Worm (Caenorhabditis elegans) whole organism, young adult: ENCODE measurements around the gene vars-1.

ENCODE experiments used
- F55B11.4 ChIP-seq: sonication (generic microtip); optimal IDR thresholded peaks from 2 replicates; lab custom pipeline; 2016; ENCODE audit warnings: missing compliant biosample characterization, missing genetic modification characterization, borderline replicate concordance; ENCODE audit not compliant: insufficient read depth
- K11D2.4 ChIP-seq: fragments of 200-800 bp; sonication (Bioruptor generic); IDR thresholded peaks from 2 replicates; pipeline ENCODE4 v1.3.6; 2022; ENCODE audit warnings: missing genetic modification reagents, missing genetic modification characterization, missing compliant biosample characterization
- dpff-1 ChIP-seq: sonication (generic microtip); optimal IDR thresholded peaks from 2 replicates; lab custom pipeline; 2017; ENCODE audit warnings: mild to moderate bottlenecking, missing genetic modification characterization, missing compliant biosample characterization
- ekl-4 ChIP-seq: fragments of 200-800 bp; sonication (Bioruptor generic); IDR thresholded peaks from 2 replicates; pipeline ENCODE4 v1.3.6; 2022; ENCODE audit warnings: missing genetic modification reagents, missing genetic modification characterization, missing compliant biosample characterization
- him-1 ChIP-seq: sonication (generic microtip); optimal IDR thresholded peaks from 2 replicates; lab custom pipeline; 2016; ENCODE audit warnings: missing genotype, missing genetic modification reagents, missing genetic modification characterization, missing compliant biosample characterization
- lin-35 ChIP-seq, 3 experiments: fragments of 150-350 bp in 2 of 3; sonication (generic microtip) in 1 of 3; optimal IDR thresholded peaks; 2 replicates each; lab custom pipeline; 2014 to 2018; ENCODE audit warnings: missing biosample characterization in 3 of 3, missing genetic modification characterization in 3 of 3, missing genetic modification reagents in 3 of 3
- nfya-2 ChIP-seq: fragments of 200-800 bp; sonication (Bioruptor generic); IDR thresholded peaks from 2 replicates; pipeline ENCODE4 v1.3.6; 2022; ENCODE audit warnings: missing genetic modification reagents, missing genetic modification characterization, missing compliant biosample characterization
- pha-4 ChIP-seq: fragments of 150-350 bp; sonication (generic microtip); optimal IDR thresholded peaks from 2 replicates; lab custom pipeline; 2014; ENCODE audit warnings: missing biosample characterization, missing genetic modification reagents, missing genetic modification characterization
- snpc-1.1 ChIP-seq: sonication (generic microtip); optimal IDR thresholded peaks from 2 replicates; lab custom pipeline; 2017; ENCODE audit warnings: missing genetic modification characterization, mild to moderate bottlenecking, missing compliant biosample characterization, antibody characterized with exemption, moderate library complexity, missing genotype, missing genetic modification reagents; ENCODE audit not compliant: insufficient read depth
- unc-130 ChIP-seq: sonication (generic microtip); optimal IDR thresholded peaks from 2 replicates; lab custom pipeline; 2016; ENCODE audit warnings: missing genetic modification reagents, missing genetic modification characterization, missing compliant biosample characterization
- unc-62 ChIP-seq: fragments of 150-350 bp; optimal IDR thresholded peaks from 2 replicates; lab custom pipeline; 2014; ENCODE audit warnings: missing biosample characterization, missing genetic modification reagents, missing genetic modification characterization
- ztf-22 ChIP-seq: fragments of 200-800 bp; sonication (Bioruptor generic); optimal IDR thresholded peaks from 2 replicates; lab custom pipeline; 2018; ENCODE audit warnings: mild to moderate bottlenecking, missing genetic modification characterization, moderate library complexity, missing compliant biosample characterization
- ztf-28 ChIP-seq: fragments of 200-800 bp; sonication (Bioruptor generic); IDR thresholded peaks from 2 replicates; pipeline ENCODE4 v1.3.6; 2022; ENCODE audit warnings: missing genetic modification reagents, missing genetic modification characterization, missing compliant biosample characterization

DNA sequence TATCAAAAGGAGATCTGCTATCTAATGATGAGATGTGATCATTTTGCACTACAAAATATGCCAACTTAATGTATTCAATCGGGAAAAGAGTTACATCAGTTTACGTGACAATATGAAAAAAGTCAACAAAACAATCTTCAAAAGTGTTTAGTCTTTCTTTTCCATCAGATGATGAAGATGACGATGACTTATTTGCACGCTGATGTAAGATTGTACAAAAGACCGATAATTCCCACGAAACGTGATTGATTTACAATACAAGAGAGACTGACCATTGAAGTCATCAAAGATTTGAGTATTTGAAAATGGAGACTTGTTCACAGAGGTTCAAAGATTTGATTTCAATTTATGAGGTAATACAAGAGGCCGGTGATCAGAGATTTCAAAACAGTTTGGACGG lies 6.0 kb upstream of the vars-1 start:
- TF ChIP-seq snpc-1.1 (tag; lab: Kevin White, UChicago): no peak
- no peak for TF ChIP-seq pha-4
- no peak for TF ChIP-seq ztf-28
- no peak for TF ChIP-seq F55B11.4 (tag; lab: Kevin White, UChicago)
- TF ChIP-seq ztf-22 (GFP tag; lab: Kevin White, UChicago): no peak
- TF ChIP-seq lin-35 (GFP tag; optimal IDR thresholded peaks at IDR 0.05; lab: Kevin White, UChicago): no peak
- no peak for TF ChIP-seq him-1 (tag; lab: Kevin White, UChicago)
- no peak for TF ChIP-seq K11D2.4 (GFP tag; lab: Robert Waterston, UW)
- no peak for TF ChIP-seq unc-130
- no peak for TF ChIP-seq unc-62 (GFP tag; lab: Kevin White, UChicago)
- TF ChIP-seq dpff-1 (tag; lab: Kevin White, UChicago): no peak
- no peak for TF ChIP-seq ekl-4 (GFP tag; lab: Robert Waterston, UW)
- no peak for TF ChIP-seq nfya-2 (GFP tag; lab: Robert Waterston, UW)
